Worm (Caenorhabditis elegans): ENCODE data around the gene F56D2.5.

- TF ChIP-seq nhr-42 (GFP tag; IDR thresholded peaks at IDR 0.05), result no peak
- TF ChIP-seq aly-2 (tag; optimal IDR thresholded peaks at IDR 0.05), result no peak
- no peak for TF ChIP-seq egl-27 (tag; optimal IDR thresholded peaks at IDR 0.05)
- TF ChIP-seq zfp-3 (GFP tag; conservative IDR thresholded peaks at IDR 0.05), result no peak
- TF ChIP-seq F10B5.3 (tag; optimal IDR thresholded peaks at IDR 0.05), result no peak
- TF ChIP-seq ztf-11 (tag; optimal IDR thresholded peaks at IDR 0.05), result no peak
Observed at ce11 chrIII:5565699-5566098, 15.5 kb downstream of the F56D2.5 start.

Measured in whole organism, L4 larva.